Worm (Caenorhabditis elegans) whole organism, L4 larva: ENCODE measurements around the gene K07C11.7.

Experiments
- ama-1 ChIP-seq: fragments of 150-350 bp; optimal IDR thresholded peaks from 2 replicates; lab custom pipeline; 2014; ENCODE audit warnings: inconsistent platforms, mixed read lengths
- hif-1 ChIP-seq, 2 experiments: sonication (generic microtip); optimal IDR thresholded peaks; 2 replicates each; lab custom pipeline; 2016 to 2017; ENCODE audit warnings: missing compliant biosample characterization in 2 of 2, missing genetic modification characterization in 2 of 2, missing genetic modification reagents in 2 of 2, missing genotype in 2 of 2, mild to moderate bottlenecking in 1 of 2
- lin-39 ChIP-seq: fragments of 150-350 bp; optimal IDR thresholded peaks from 2 replicates; lab custom pipeline; 2014; ENCODE audit warnings: missing biosample characterization, missing genetic modification reagents, missing genetic modification characterization
- nhr-11 ChIP-seq: fragments of 150-350 bp; optimal IDR thresholded peaks from 2 replicates; lab custom pipeline; 2014; ENCODE audit warnings: missing biosample characterization, missing genetic modification characterization
- pha-4 ChIP-seq, 2 experiments: fragments of 150-350 bp in 1 of 2; fragments of 200-800 bp in 1 of 2; sonication (Bioruptor generic) in 1 of 2; IDR thresholded peaks in 1 of 2; optimal IDR thresholded peaks in 1 of 2; 2 replicates each; pipeline versions ENCODE4 v1.3.6 to Lab custom; 2014 to 2022; ENCODE audit warnings: missing genetic modification characterization in 2 of 2, missing genetic modification reagents in 2 of 2, missing biosample characterization in 1 of 2, missing compliant biosample characterization in 1 of 2
- unc-39 ChIP-seq: sonication (generic microtip); optimal IDR thresholded peaks from 2 replicates; lab custom pipeline; 2017; ENCODE audit warnings: missing biosample characterization, missing genetic modification characterization

DNA sequence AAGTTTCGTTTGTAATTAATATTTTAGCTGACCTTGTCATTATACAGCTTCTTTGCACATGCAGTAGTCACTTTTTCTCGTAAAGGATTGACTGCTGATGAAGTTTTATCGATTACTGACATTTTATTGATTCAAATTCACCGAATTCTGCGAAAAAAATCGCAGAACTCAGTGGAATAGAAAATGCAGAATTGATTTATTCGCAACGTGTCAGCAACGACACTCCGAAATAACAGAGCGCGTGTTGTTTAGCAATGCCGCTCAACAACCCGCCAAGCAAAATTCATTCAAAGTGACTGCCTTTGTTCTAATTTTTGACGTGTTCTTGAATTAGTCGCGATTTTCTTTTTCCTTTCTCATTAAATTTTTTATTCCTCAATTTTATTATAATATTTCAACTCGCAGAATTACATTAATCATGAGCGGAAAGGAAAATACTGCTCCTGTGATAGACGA, 7.3 kb upstream of the K07C11.7 start, which contains the start of the genes cogc-6 and air-1:
- no peak for TF ChIP-seq pha-4 (GFP tag; IDR thresholded peaks at IDR 0.05; lab: Robert Waterston, UW)
- no peak for TF ChIP-seq pha-4 (tag; optimal IDR thresholded peaks at IDR 0.05; lab: Kevin White, UChicago)
- TF ChIP-seq nhr-11: no peak
- TF ChIP-seq lin-39: no peak
- no peak for TF ChIP-seq hif-1 (tag; optimal IDR thresholded peaks at IDR 0.05; lab: Kevin White, UChicago)
- TF ChIP-seq unc-39: no peak
- no peak for TF ChIP-seq ama-1 (lab: Kevin White, UChicago)
